Fruit fly (Drosophila melanogaster) whole organism, wandering third instar larva: Measurements from ENCODE around the gene CG15594.

Experiments used
- Abd-B ChIP-seq: fragments of >200 bp; optimal IDR thresholded peaks from 2 replicates; lab custom pipeline; 2017; ENCODE audit warnings: missing biosample characterization, missing genetic modification characterization
- CrebA ChIP-seq: fragments of 200-800 bp; sonication (Bioruptor generic); optimal IDR thresholded peaks from 2 replicates; lab custom pipeline; 2016; ENCODE audit warnings: missing biosample characterization, mild to moderate bottlenecking, missing genetic modification characterization, borderline replicate concordance
- Dfd ChIP-seq: fragments of >200 bp; optimal IDR thresholded peaks from 2 replicates; lab custom pipeline; 2017; ENCODE audit warnings: missing biosample characterization, missing genetic modification characterization
- dmrt93B ChIP-seq: fragments of 200-800 bp; sonication (Bioruptor generic); optimal IDR thresholded peaks from 2 replicates; lab custom pipeline; 2018; ENCODE audit warnings: missing biosample characterization, mild to moderate bottlenecking, missing genetic modification characterization
- jim ChIP-seq: fragments of 175-275, 200-325 bp; sonication (Bioruptor generic); optimal IDR thresholded peaks from 2 replicates; lab custom pipeline; 2016; ENCODE audit warnings: missing biosample characterization, mild to moderate bottlenecking, missing genetic modification characterization
- pan ChIP-seq: fragments of >200 bp; optimal IDR thresholded peaks from 2 replicates; lab custom pipeline; 2017
- psq ChIP-seq: fragments of 200-800 bp; sonication (Bioruptor generic); optimal IDR thresholded peaks from 3 replicates; lab custom pipeline; 2017; ENCODE audit warnings: missing biosample characterization, mild to moderate bottlenecking, missing genetic modification characterization, moderate library complexity

- TF ChIP-seq Abd-B, result no peak
- TF ChIP-seq Dfd (GFP tag; lab: Kevin White, UChicago), result no peak
- no peak for TF ChIP-seq dmrt93B (GFP tag; lab: Kevin White, UChicago)
- no peak for TF ChIP-seq CrebA
- no peak for TF ChIP-seq jim (GFP tag; lab: Kevin White, UChicago)
- TF ChIP-seq pan (lab: Kevin White, UChicago), result no peak
- TF ChIP-seq psq (GFP tag; lab: Kevin White, UChicago), result no peak
Observed at dm6 chr3R:6252809-6253208, 34.7 kb upstream of the CG15594 start.
